Worm (Caenorhabditis elegans) whole organism, L2 larva: ENCODE data around the gene srsx-30.

Source experiments
- C34F6.9 ChIP-seq: fragments of 150-350 bp; optimal IDR thresholded peaks from 2 replicates; lab custom pipeline; 2014; ENCODE audit warnings: missing biosample characterization, missing genetic modification characterization
- ZK546.5 ChIP-seq: sonication (generic microtip); optimal IDR thresholded peaks from 2 replicates; lab custom pipeline; 2017; ENCODE audit warnings: missing biosample characterization, missing genetic modification characterization
- alr-1 ChIP-seq: fragments of 150-350 bp; optimal IDR thresholded peaks from 2 replicates; lab custom pipeline; 2014; ENCODE audit warnings: missing biosample characterization, missing genetic modification characterization
- aly-2 ChIP-seq: fragments of 150-350 bp; optimal IDR thresholded peaks from 2 replicates; lab custom pipeline; 2014; ENCODE audit warnings: missing biosample characterization, missing genetic modification characterization
- blmp-1 ChIP-seq: sonication (generic microtip); optimal IDR thresholded peaks from 2 replicates; lab custom pipeline; 2017; ENCODE audit warnings: missing genetic modification characterization, mild to moderate bottlenecking, missing compliant biosample characterization, antibody characterized with exemption, moderate library complexity; ENCODE audit not compliant: insufficient read depth
- ceh-16 ChIP-seq: fragments of 150-350 bp; optimal IDR thresholded peaks from 2 replicates; lab custom pipeline; 2014; ENCODE audit warnings: missing biosample characterization, missing genetic modification characterization
- ceh-82 ChIP-seq: fragments of 150-350 bp; optimal IDR thresholded peaks from 2 replicates; lab custom pipeline; 2014; ENCODE audit warnings: missing biosample characterization, missing genetic modification characterization
- crh-2 ChIP-seq: sonication (generic microtip); optimal IDR thresholded peaks from 2 replicates; lab custom pipeline; 2017; ENCODE audit warnings: missing biosample characterization, missing genetic modification characterization
- dmd-4 ChIP-seq: sonication (generic microtip); optimal IDR thresholded peaks from 2 replicates; lab custom pipeline; 2017; ENCODE audit warnings: missing biosample characterization, missing genetic modification characterization
- elt-1 ChIP-seq: fragments of 150-350 bp; optimal IDR thresholded peaks from 2 replicates; lab custom pipeline; 2014; ENCODE audit warnings: missing biosample characterization, missing genetic modification characterization
- elt-3 ChIP-seq: sonication (generic microtip); optimal IDR thresholded peaks from 2 replicates; lab custom pipeline; 2017; ENCODE audit warnings: missing biosample characterization, missing genetic modification characterization
- fos-1 ChIP-seq: fragments of 150-350 bp; optimal IDR thresholded peaks from 2 replicates; lab custom pipeline; 2014; ENCODE audit warnings: missing biosample characterization, missing genetic modification characterization
- lin-11 ChIP-seq: fragments of 150-350 bp; sonication (generic microtip); optimal IDR thresholded peaks from 2 replicates; lab custom pipeline; 2014; ENCODE audit warnings: missing biosample characterization, missing genetic modification characterization, inconsistent platforms, mixed read lengths
- lin-13 ChIP-seq: fragments of 150-350 bp; optimal IDR thresholded peaks from 2 replicates; lab custom pipeline; 2014; ENCODE audit warnings: missing biosample characterization, missing genetic modification reagents, missing genetic modification characterization
- lin-39 ChIP-seq: fragments of 150-350 bp; optimal IDR thresholded peaks from 2 replicates; lab custom pipeline; 2014; ENCODE audit warnings: missing biosample characterization, missing genetic modification reagents, missing genetic modification characterization
- lsy-2 ChIP-seq, 2 experiments: fragments of 150-350 bp in 1 of 2; sonication (generic microtip) in 1 of 2; optimal IDR thresholded peaks; 2 replicates each; lab custom pipeline; 2014 to 2017; ENCODE audit warnings: missing biosample characterization in 2 of 2, missing genetic modification characterization in 2 of 2
- mab-5 ChIP-seq: fragments of 150-350 bp; optimal IDR thresholded peaks from 2 replicates; lab custom pipeline; 2014; ENCODE audit warnings: missing biosample characterization, missing genetic modification characterization
- mdl-1 ChIP-seq, 2 experiments: fragments of 150-350 bp in 1 of 2; sonication (generic microtip) in 1 of 2; optimal IDR thresholded peaks; 2 replicates each; lab custom pipeline; 2017; ENCODE audit warnings: missing biosample characterization in 2 of 2, missing genetic modification characterization in 2 of 2
- nhr-10 ChIP-seq: sonication (generic microtip); optimal IDR thresholded peaks from 2 replicates; lab custom pipeline; 2017; ENCODE audit warnings: missing biosample characterization, missing genetic modification characterization
- nhr-11 ChIP-seq: fragments of 150-350 bp; optimal IDR thresholded peaks from 2 replicates; lab custom pipeline; 2014; ENCODE audit warnings: missing biosample characterization, missing genetic modification characterization
- nhr-12 ChIP-seq: fragments of 150-350 bp; optimal IDR thresholded peaks from 2 replicates; lab custom pipeline; 2014; ENCODE audit warnings: missing biosample characterization, missing genetic modification characterization
- nhr-21 ChIP-seq: fragments of 150-350 bp; optimal IDR thresholded peaks from 2 replicates; lab custom pipeline; 2014; ENCODE audit warnings: missing biosample characterization, missing genetic modification characterization
- nhr-237 ChIP-seq: fragments of 150-350 bp; optimal IDR thresholded peaks from 2 replicates; lab custom pipeline; 2014; ENCODE audit warnings: missing biosample characterization, missing genetic modification characterization
- nhr-25 ChIP-seq: fragments of 150-350 bp; sonication (generic microtip); optimal IDR thresholded peaks from 3 replicates; lab custom pipeline; 2014; ENCODE audit warnings: missing biosample characterization, missing genetic modification characterization
- nhr-77 ChIP-seq: fragments of 150-350 bp; optimal IDR thresholded peaks from 2 replicates; lab custom pipeline; 2014; ENCODE audit warnings: missing biosample characterization, missing genetic modification characterization
- sem-4 ChIP-seq: fragments of 150-350 bp; optimal IDR thresholded peaks from 2 replicates; lab custom pipeline; 2014; ENCODE audit warnings: missing biosample characterization, missing genetic modification reagents, missing genetic modification characterization
- skn-1 ChIP-seq: sonication (generic microtip); optimal IDR thresholded peaks from 2 replicates; lab custom pipeline; 2017; ENCODE audit warnings: missing biosample characterization, missing genetic modification characterization
- sma-3 ChIP-seq: sonication (generic microtip); optimal IDR thresholded peaks from 2 replicates; lab custom pipeline; 2016; ENCODE audit warnings: missing genetic modification reagents, missing genetic modification characterization, missing compliant biosample characterization
- sma-9 ChIP-seq, 2 experiments: fragments of 150-350 bp in 1 of 2; sonication (generic microtip) in 1 of 2; optimal IDR thresholded peaks; 2 replicates each; lab custom pipeline; 2014 to 2016; ENCODE audit warnings: missing genetic modification characterization in 2 of 2, mild to moderate bottlenecking in 1 of 2, missing biosample characterization in 1 of 2, missing compliant biosample characterization in 1 of 2, missing genetic modification reagents in 1 of 2, moderate library complexity in 1 of 2
- snpc-4 ChIP-seq: fragments of 150-350 bp; optimal IDR thresholded peaks from 2 replicates; lab custom pipeline; 2014; ENCODE audit warnings: missing biosample characterization, missing genetic modification characterization
- unc-39 ChIP-seq: fragments of 150-350 bp; optimal IDR thresholded peaks from 2 replicates; lab custom pipeline; 2014; ENCODE audit warnings: missing biosample characterization, missing genetic modification characterization
- unc-62 ChIP-seq: fragments of 150-350 bp; optimal IDR thresholded peaks from 2 replicates; lab custom pipeline; 2014; ENCODE audit warnings: missing biosample characterization, missing genetic modification reagents, missing genetic modification characterization
- zag-1 ChIP-seq: fragments of 150-350 bp; optimal IDR thresholded peaks from 2 replicates; lab custom pipeline; 2014; ENCODE audit warnings: missing biosample characterization, missing genetic modification characterization
- ztf-1 ChIP-seq: fragments of 200-800 bp; sonication (Bioruptor generic); conservative IDR thresholded peaks from 2 replicates; pipeline ENCODE4 v1.3.6; 2022; ENCODE audit warnings: missing genetic modification characterization, missing compliant biosample characterization
- ztf-11 ChIP-seq: sonication (generic microtip); optimal IDR thresholded peaks from 2 replicates; lab custom pipeline; 2017; ENCODE audit warnings: missing biosample characterization, missing genetic modification characterization
- ztf-4 ChIP-seq: fragments of 150-350 bp; optimal IDR thresholded peaks from 2 replicates; lab custom pipeline; 2014; ENCODE audit warnings: missing biosample characterization, missing genetic modification characterization

srsx-30 gene

DNA sequence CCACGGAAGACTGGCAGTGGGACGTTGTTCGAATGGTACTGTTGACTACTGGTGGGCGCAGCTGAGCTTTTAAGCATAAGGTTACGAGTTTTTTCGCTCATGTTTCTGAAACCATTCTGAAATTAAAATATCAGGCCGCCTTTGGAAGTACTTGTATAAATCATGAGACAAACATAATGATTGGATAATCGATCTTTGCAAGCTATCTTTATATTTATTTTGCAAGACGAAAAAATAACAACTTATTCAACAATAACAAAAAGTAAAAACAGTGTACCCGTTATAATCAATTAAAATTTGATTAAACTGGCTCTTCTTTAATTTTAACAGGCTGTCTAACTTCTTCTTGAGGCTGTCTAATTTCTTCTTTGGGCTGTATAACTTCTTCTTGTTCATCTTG is 46.9 kb downstream of the srsx-30 start, which contains the start of gene ZK856.16:
TSS of gene ZK856.16 (minus strand) at position 101 of the 400 bp plus-strand sequence.
- TF ChIP-seq skn-1 (tag; lab: Kevin White, UChicago) (no peak), aly-2 (no peak), nhr-77 (no peak), crh-2 (tag; lab: Kevin White, UChicago) (no peak), unc-62 (GFP tag; lab: Kevin White, UChicago) (no peak), unc-39 (no peak), dmd-4 (tag; lab: Kevin White, UChicago) (no peak), C34F6.9 (tag; lab: Kevin White, UChicago) (no peak), ztf-1 (GFP tag; lab: Robert Waterston, UW) (no peak), fos-1 (no peak), alr-1 (no peak), ztf-4 (tag; lab: Kevin White, UChicago) (no peak), ztf-11 (tag; lab: Kevin White, UChicago) (no peak), nhr-237 (no peak), lsy-2 (tag; optimal IDR thresholded peaks at IDR 0.05; lab: Kevin White, UChicago) (no peak), ceh-16 (tag; lab: Kevin White, UChicago) (no peak), sma-3 (no peak)

DNA sequence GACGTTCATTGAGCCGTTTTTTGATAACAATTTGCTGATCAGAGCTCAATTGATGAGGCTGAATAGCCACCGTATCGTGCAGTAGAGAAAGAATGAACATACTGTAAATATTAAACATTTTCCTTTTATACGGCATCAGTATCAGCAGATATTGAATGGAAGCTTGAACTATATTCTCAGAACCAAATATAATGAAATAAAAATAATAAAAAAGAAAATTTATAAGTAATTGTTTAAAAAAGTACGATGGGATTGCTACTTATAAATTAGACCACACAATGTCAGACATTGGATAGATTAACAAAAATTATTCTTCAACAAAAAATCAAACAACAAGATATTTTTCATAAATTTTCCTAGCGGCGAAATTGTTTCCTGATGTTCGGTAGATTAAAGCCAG is 47.9 kb downstream of the srsx-30 start, which contains the start of gene rpc-25:
TSS of gene rpc-25 (minus strand) at position 101 of the 400 bp plus-strand sequence.
- TF ChIP-seq ceh-16 (tag; lab: Kevin White, UChicago): no peak
- TF ChIP-seq elt-3 (tag; lab: Kevin White, UChicago): no peak
- TF ChIP-seq lin-39: no peak
- TF ChIP-seq zag-1: no peak
- TF ChIP-seq ZK546.5: no peak
- TF ChIP-seq lin-13: no peak
- no peak for TF ChIP-seq unc-39
- TF ChIP-seq lsy-2 (tag; optimal IDR thresholded peaks at IDR 0.05; lab: Kevin White, UChicago): no peak
- no peak for TF ChIP-seq ceh-82 (tag; lab: Kevin White, UChicago)
- TF ChIP-seq sem-4 (tag; lab: Kevin White, UChicago): no peak
- TF ChIP-seq ztf-4 (tag; lab: Kevin White, UChicago): no peak
- no peak for TF ChIP-seq nhr-12
- TF ChIP-seq blmp-1 (tag; lab: Kevin White, UChicago): no peak
- TF ChIP-seq nhr-25 (tag; lab: Kevin White, UChicago): no peak
- TF ChIP-seq nhr-10 (tag; lab: Kevin White, UChicago): no peak
- TF ChIP-seq alr-1: no peak
- no peak for TF ChIP-seq elt-1 (tag; lab: Kevin White, UChicago)
- TF ChIP-seq mab-5 (tag; lab: Kevin White, UChicago): no peak
- no peak for TF ChIP-seq nhr-11

DNA sequence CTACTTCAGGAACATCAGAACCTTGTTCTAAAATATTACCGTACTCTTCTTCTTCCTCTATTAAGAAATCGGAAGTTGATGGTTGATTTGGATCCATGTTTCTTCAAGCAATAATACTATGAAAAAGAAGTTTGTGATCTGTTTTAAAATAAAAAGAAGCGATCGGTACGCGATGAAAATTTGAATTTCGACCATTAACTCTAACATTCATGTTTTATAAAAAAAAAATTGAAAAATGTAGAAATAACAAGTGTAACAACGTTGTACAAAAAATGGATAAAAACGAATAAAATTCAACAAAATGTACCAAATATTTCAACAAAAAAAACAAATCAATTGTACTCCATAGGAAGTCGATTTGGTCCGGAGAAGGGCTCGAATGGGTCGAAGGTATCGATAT is 51.6 kb downstream of the srsx-30 start, which contains the start of gene tftc-3:
TSS of gene tftc-3 (minus strand) at position 101 of the 400 bp plus-strand sequence.
- no peak for TF ChIP-seq elt-3 (tag; lab: Kevin White, UChicago)
- TF ChIP-seq sma-9 (GFP tag; optimal IDR thresholded peaks at IDR 0.05; lab: Kevin White, UChicago): no peak
- TF ChIP-seq sma-9 (tag; optimal IDR thresholded peaks at IDR 0.05; lab: Kevin White, UChicago): no peak
- no peak for TF ChIP-seq lsy-2 (tag; optimal IDR thresholded peaks at IDR 0.05; lab: Kevin White, UChicago)
- TF ChIP-seq snpc-4: no peak
- no peak for TF ChIP-seq dmd-4 (tag; lab: Kevin White, UChicago)
- no peak for TF ChIP-seq ZK546.5
- no peak for TF ChIP-seq unc-62 (GFP tag; lab: Kevin White, UChicago)
- no peak for TF ChIP-seq nhr-21 (tag; lab: Kevin White, UChicago)
- no peak for TF ChIP-seq ceh-16 (tag; lab: Kevin White, UChicago)
- TF ChIP-seq ceh-82 (tag; lab: Kevin White, UChicago): no peak
- TF ChIP-seq mdl-1 (tag; optimal IDR thresholded peaks at IDR 0.05; lab: Kevin White, UChicago): no peak
- TF ChIP-seq zag-1: no peak
- no peak for TF ChIP-seq ztf-1 (GFP tag; lab: Robert Waterston, UW)
- TF ChIP-seq lin-11 (tag; lab: Kevin White, UChicago): no peak
- TF ChIP-seq ztf-4 (tag; lab: Kevin White, UChicago): no peak
- no peak for TF ChIP-seq aly-2
- TF ChIP-seq, all 48 proteins: peak for 0
